Fruit fly (Drosophila melanogaster) whole organism, embryonic: ENCODE data around the gene CG6415.

Experiments used
- Atf-2 ChIP-seq: fragments of 200-800 bp; sonication (Bioruptor generic); optimal IDR thresholded peaks from 2 replicates; lab custom pipeline; 2016; ENCODE audit warnings: missing biosample characterization, missing genetic modification characterization
- Bteb2 ChIP-seq: fragments of 200-800 bp; sonication (Bioruptor generic); optimal IDR thresholded peaks from 2 replicates; lab custom pipeline; 2016; ENCODE audit warnings: missing biosample characterization, missing genetic modification characterization
- CG10147 ChIP-seq: fragments of 200-800 bp; sonication (Bioruptor generic); optimal IDR thresholded peaks from 2 replicates; lab custom pipeline; 2019; ENCODE audit warnings: missing biosample characterization, mild to moderate bottlenecking, missing genetic modification characterization, moderate library complexity
- CG12071 ChIP-seq: fragments of 200-800 bp; sonication (Bioruptor generic); optimal IDR thresholded peaks from 3 replicates; lab custom pipeline; 2018; ENCODE audit warnings: missing biosample characterization, mild to moderate bottlenecking, missing genetic modification characterization
- CG12299 ChIP-seq: fragments of 200-800 bp; sonication (Bioruptor generic); optimal IDR thresholded peaks from 2 replicates; lab custom pipeline; 2018; ENCODE audit warnings: missing biosample characterization, mild to moderate bottlenecking, missing genetic modification characterization
- CG1233 ChIP-seq: fragments of 200-800 bp; sonication (Bioruptor generic); optimal IDR thresholded peaks from 4 replicates; lab custom pipeline; 2018; ENCODE audit warnings: missing biosample characterization, mild to moderate bottlenecking, missing genetic modification characterization
- CG12391 ChIP-seq: fragments of 200-800 bp; sonication (Bioruptor generic); optimal IDR thresholded peaks from 3 replicates; lab custom pipeline; 2018; ENCODE audit warnings: missing biosample characterization, mild to moderate bottlenecking, missing genetic modification characterization, moderate library complexity
- CG12744 ChIP-seq: fragments of 200-800 bp; sonication (Bioruptor generic); optimal IDR thresholded peaks from 2 replicates; lab custom pipeline; 2016; ENCODE audit warnings: missing biosample characterization, missing genetic modification characterization
- CG12769 ChIP-seq: fragments of 200-800 bp; sonication (Bioruptor generic); optimal IDR thresholded peaks from 2 replicates; lab custom pipeline; 2019; ENCODE audit warnings: missing biosample characterization, mild to moderate bottlenecking, missing genetic modification characterization, moderate library complexity
- CG13123 ChIP-seq: fragments of 200-800 bp; sonication (Bioruptor generic); optimal IDR thresholded peaks from 2 replicates; lab custom pipeline; 2016; ENCODE audit warnings: missing biosample characterization, missing genetic modification characterization
- CG14965 ChIP-seq: fragments of 200-800 bp; sonication (Bioruptor generic); optimal IDR thresholded peaks from 2 replicates; lab custom pipeline; 2016; ENCODE audit warnings: missing biosample characterization, missing genetic modification characterization, borderline replicate concordance
- CG15479 ChIP-seq: fragments of 200-800 bp; sonication (Bioruptor generic); optimal IDR thresholded peaks from 3 replicates; lab custom pipeline; 2019; ENCODE audit warnings: missing biosample characterization, mild to moderate bottlenecking, missing genetic modification characterization, moderate library complexity
- CG15696 ChIP-seq: fragments of 200-800 bp; sonication (Bioruptor generic); optimal IDR thresholded peaks from 2 replicates; lab custom pipeline; 2019; ENCODE audit warnings: missing biosample characterization, mild to moderate bottlenecking, missing genetic modification characterization, moderate library complexity
- CG16815 ChIP-seq: fragments of 200-800 bp; sonication (Bioruptor generic); optimal IDR thresholded peaks from 3 replicates; lab custom pipeline; 2017; ENCODE audit warnings: missing biosample characterization, mild to moderate bottlenecking, missing genetic modification characterization
- CG17328 ChIP-seq: fragments of 200-800 bp; sonication (Bioruptor generic); IDR thresholded peaks from 2 replicates; pipeline ENCODE4 v1.3.6; 2022; ENCODE audit warnings: missing biosample characterization, missing genetic modification characterization
- CG17612 ChIP-seq: fragments of 200-800 bp; sonication (Bioruptor generic); IDR thresholded peaks from 2 replicates; pipeline ENCODE4 v1.3.6; 2022; ENCODE audit warnings: missing biosample characterization, missing genetic modification characterization
- CG17802 ChIP-seq: fragments of 200-800 bp; sonication (Bioruptor generic); optimal IDR thresholded peaks from 2 replicates; lab custom pipeline; 2018; ENCODE audit warnings: missing biosample characterization, mild to moderate bottlenecking, missing genetic modification characterization, moderate library complexity
- CG31365 ChIP-seq: fragments of 200-800 bp; sonication (Bioruptor generic); optimal IDR thresholded peaks from 2 replicates; lab custom pipeline; 2018; ENCODE audit warnings: missing biosample characterization, mild to moderate bottlenecking, missing genetic modification characterization
- CG3407 ChIP-seq: fragments of 200-800 bp; sonication (Bioruptor generic); optimal IDR thresholded peaks from 2 replicates; lab custom pipeline; 2018; ENCODE audit warnings: missing biosample characterization, mild to moderate bottlenecking, missing genetic modification characterization
- CG4617 ChIP-seq: fragments of 200-800 bp; sonication (Bioruptor generic); optimal IDR thresholded peaks from 3 replicates; lab custom pipeline; 2016; ENCODE audit warnings: missing biosample characterization, missing genetic modification characterization, borderline replicate concordance
- CG4854 ChIP-seq: fragments of 200-800 bp; sonication (Bioruptor generic); optimal IDR thresholded peaks from 2 replicates; lab custom pipeline; 2016; ENCODE audit warnings: missing biosample characterization, missing genetic modification characterization, inconsistent platforms
- CG6683 ChIP-seq: fragments of 200-800 bp; sonication (Bioruptor generic); optimal IDR thresholded peaks from 2 replicates; lab custom pipeline; 2017; ENCODE audit warnings: missing biosample characterization, mild to moderate bottlenecking, missing genetic modification characterization, missing genetic modification reagents
- CG8281 ChIP-seq: fragments of 200-800 bp; sonication (Bioruptor generic); optimal IDR thresholded peaks from 2 replicates; lab custom pipeline; 2018; ENCODE audit warnings: missing biosample characterization, mild to moderate bottlenecking, missing genetic modification characterization, moderate library complexity
- Camta ChIP-seq: fragments of 200-800 bp; sonication (Bioruptor generic); optimal IDR thresholded peaks from 2 replicates; lab custom pipeline; 2016; ENCODE audit warnings: missing biosample characterization, missing genetic modification characterization
- Dfd ChIP-seq, 2 experiments: fragments of >200 bp; optimal IDR thresholded peaks; 2 replicates each; lab custom pipeline; 2017; ENCODE audit warnings: missing biosample characterization in 2 of 2, missing genetic modification characterization in 2 of 2
- Drgx ChIP-seq: fragments of 200-800 bp; sonication (Bioruptor generic); IDR thresholded peaks from 2 replicates; pipeline ENCODE4 v1.3.6; 2022; ENCODE audit warnings: missing biosample characterization, missing genetic modification characterization
- Gug ChIP-seq: fragments of 200-800 bp; sonication (Bioruptor generic); IDR thresholded peaks from 4 replicates; pipeline ENCODE4 v1.3.6; 2022; ENCODE audit warnings: missing biosample characterization, missing genetic modification characterization
- H15 ChIP-seq: fragments of 200-800 bp; sonication (Bioruptor generic); IDR thresholded peaks from 3 replicates; pipeline ENCODE4 v1.3.6; 2022; ENCODE audit warnings: missing biosample characterization, missing genetic modification characterization
- Hey ChIP-seq: fragments of 200-800 bp; sonication (Bioruptor generic); optimal IDR thresholded peaks from 3 replicates; lab custom pipeline; 2018; ENCODE audit warnings: missing biosample characterization, mild to moderate bottlenecking, missing genetic modification characterization
- Lpt ChIP-seq: fragments of >200 bp; optimal IDR thresholded peaks from 2 replicates; lab custom pipeline; 2018; ENCODE audit warnings: missing biosample characterization, missing genetic modification characterization
- Sin3A ChIP-seq: fragments of >200 bp; optimal IDR thresholded peaks from 2 replicates; lab custom pipeline; 2018
- Sox102F ChIP-seq: fragments of 200-800 bp; sonication (Bioruptor generic); optimal IDR thresholded peaks from 2 replicates; lab custom pipeline; 2018; ENCODE audit warnings: missing biosample characterization, mild to moderate bottlenecking, missing genetic modification characterization, moderate library complexity
- Spps ChIP-seq: fragments of 200-800 bp; sonication (Bioruptor generic); optimal IDR thresholded peaks from 2 replicates; lab custom pipeline; 2018; ENCODE audit warnings: missing biosample characterization, mild to moderate bottlenecking, missing genetic modification characterization
- Stat92E ChIP-seq, 3 experiments: fragments of >200 bp in 2 of 3; fragments of 200-800 bp in 1 of 3; sonication (Bioruptor generic) in 1 of 3; optimal IDR thresholded peaks; 2 replicates each; lab custom pipeline; 2017 to 2019; ENCODE audit warnings: missing biosample characterization in 3 of 3, missing genetic modification characterization in 3 of 3, mild to moderate bottlenecking in 1 of 3, moderate library complexity in 1 of 3
- bbx ChIP-seq: fragments of 200-800 bp; sonication (Bioruptor generic); IDR thresholded peaks from 2 replicates; pipeline ENCODE4 v1.3.6; 2022; ENCODE audit warnings: missing biosample characterization, missing genetic modification characterization; ENCODE audit not compliant: partially characterized antibody
- cas ChIP-seq: fragments of 200-800 bp; sonication (Bioruptor generic); IDR thresholded peaks from 2 replicates; pipeline ENCODE4 v1.3.6; 2022; ENCODE audit warnings: missing biosample characterization, missing genetic modification characterization
- corto ChIP-seq: fragments of 200-800 bp; sonication (Bioruptor generic); optimal IDR thresholded peaks from 2 replicates; lab custom pipeline; 2016; ENCODE audit warnings: missing biosample characterization, mild to moderate bottlenecking, missing genetic modification characterization, moderate library complexity
- disco-r ChIP-seq: fragments of 200-800 bp; sonication (Bioruptor generic); optimal IDR thresholded peaks from 2 replicates; lab custom pipeline; 2016; ENCODE audit warnings: missing biosample characterization, missing genetic modification characterization
- ftz-f1 ChIP-seq: fragments of 200-800 bp; sonication (Bioruptor generic); optimal IDR thresholded peaks from 2 replicates; lab custom pipeline; 2016; ENCODE audit warnings: missing biosample characterization, missing genetic modification characterization
- grau ChIP-seq: fragments of 200-800 bp; optimal IDR thresholded peaks from 3 replicates; lab custom pipeline; 2019; ENCODE audit warnings: missing biosample characterization, mild to moderate bottlenecking, missing genetic modification characterization, moderate library complexity
- gsb-n ChIP-seq: fragments of 200-800 bp; sonication (Bioruptor generic); optimal IDR thresholded peaks from 3 replicates; lab custom pipeline; 2018; ENCODE audit warnings: missing biosample characterization, mild to moderate bottlenecking, missing genetic modification characterization
- ham ChIP-seq: fragments of 200-800 bp; sonication (Bioruptor generic); IDR thresholded peaks from 2 replicates; pipeline ENCODE4 v1.3.6; 2022; ENCODE audit warnings: missing biosample characterization, missing genetic modification characterization
- hbn ChIP-seq: fragments of 200-800 bp; sonication (Bioruptor generic); IDR thresholded peaks from 2 replicates; pipeline ENCODE4 v1.3.6; 2022; ENCODE audit warnings: missing biosample characterization, missing genetic modification characterization; ENCODE audit not compliant: partially characterized antibody
- jing ChIP-seq: fragments of 200-800 bp; sonication (Bioruptor generic); optimal IDR thresholded peaks from 2 replicates; lab custom pipeline; 2018; ENCODE audit warnings: missing biosample characterization, mild to moderate bottlenecking, missing genetic modification characterization
- luna ChIP-seq: fragments of 200-800 bp; sonication (Bioruptor generic); optimal IDR thresholded peaks from 2 replicates; lab custom pipeline; 2016; ENCODE audit warnings: missing biosample characterization, missing genetic modification characterization
- ranshi ChIP-seq: fragments of 200-800 bp; sonication (Bioruptor generic); IDR thresholded peaks from 2 replicates; pipeline ENCODE4 v1.3.6; 2022; ENCODE audit warnings: missing biosample characterization, missing genetic modification characterization
- shn ChIP-seq: fragments of 200-800 bp; sonication (Bioruptor generic); optimal IDR thresholded peaks from 3 replicates; lab custom pipeline; 2016; ENCODE audit warnings: missing biosample characterization, missing genetic modification characterization
- stc ChIP-seq: fragments of 200-800 bp; sonication (Bioruptor generic); IDR thresholded peaks from 2 replicates; pipeline ENCODE4 v1.3.6; 2022; ENCODE audit warnings: missing biosample characterization, missing genetic modification characterization
- tx ChIP-seq: fragments of 200-800 bp; sonication (Bioruptor generic); optimal IDR thresholded peaks from 2 replicates; lab custom pipeline; 2016; ENCODE audit warnings: missing biosample characterization, missing genetic modification characterization
- unc-4 ChIP-seq: fragments of 200-800 bp; sonication (Bioruptor generic); IDR thresholded peaks from 2 replicates; pipeline ENCODE4 v1.3.6; 2022; ENCODE audit warnings: missing biosample characterization, missing genetic modification characterization; ENCODE audit not compliant: partially characterized antibody
- zen2 ChIP-seq: fragments of 200-800 bp; sonication (Bioruptor generic); IDR thresholded peaks from 3 replicates; pipeline ENCODE4 v1.3.6; 2022; ENCODE audit warnings: missing biosample characterization, missing genetic modification characterization; ENCODE audit not compliant: partially characterized antibody

Gene CG6415

dm6 chr2L:10703281-10703680 is at the start of gene CG6415 (continued):
- TF ChIP-seq ranshi (GFP tag; lab: Robert Waterston, UW) (peak; percentile 64), CG16815 (peak; percentile 31), disco-r (GFP tag; lab: Kevin White, UChicago) (no peak), Atf-2 (GFP tag; lab: Kevin White, UChicago) (peak; percentile 61), cas (0 out of 2 replicates have a peak, but pooled peaks have one; percentile 19), bbx (no peak), luna (no peak), CG14965 (peak; percentile 42), CG6683 (no peak), tx (GFP tag; lab: Kevin White, UChicago) (peak; percentile 15), unc-4 (no peak), Camta (GFP tag; lab: Kevin White, UChicago) (peak; percentile 64), CG12071 (peak; percentile 65), Bteb2 (GFP tag; lab: Kevin White, UChicago) (peak; percentile 45), grau (tag; lab: Kevin White, UChicago) (peak; percentile 81), CG12769 (tag; lab: Kevin White, UChicago) (peak; percentile 78), Drgx (GFP tag; lab: Robert Waterston, UW) (peak; percentile 68), CG1233 (GFP tag; lab: Kevin White, UChicago) (peak; percentile 65), gsb-n (tag; lab: Kevin White, UChicago) (peak; percentile 70), Lpt (GFP tag; lab: Kevin White, UChicago) (no peak), corto (GFP tag; lab: Kevin White, UChicago) (no peak), CG8281 (tag; lab: Kevin White, UChicago) (peak; percentile 58), stc (GFP tag; lab: Robert Waterston, UW) (peak; percentile 39; the same call in 1 of the 2 replicates), Sox102F (GFP tag; lab: Kevin White, UChicago) (peak; percentile 70), CG3407 (GFP tag; lab: Kevin White, UChicago) (peak; percentile 62), CG4854 (GFP tag; lab: Kevin White, UChicago) (peak; percentile 20), CG31365 (tag; lab: Kevin White, UChicago) (no peak), CG13123 (GFP tag; lab: Kevin White, UChicago) (peak; percentile 8), CG15696 (peak; percentile 81), CG17802 (tag; lab: Kevin White, UChicago) (peak; percentile 24), jing (peak; percentile 40), CG15479 (GFP tag; lab: Kevin White, UChicago) (peak; percentile 64), Spps (tag; lab: Kevin White, UChicago) (peak; percentile 32), CG10147 (GFP tag; lab: Kevin White, UChicago) (peak; percentile 53), Stat92E (GFP tag; optimal IDR thresholded peaks at IDR 0.05; lab: Kevin White, UChicago) (no peak), CG12391 (peak; percentile 76), CG17612 (peak; percentile 60), Gug (GFP tag; lab: Robert Waterston, UW) (peak; percentile 48; the same call in 2 of the 4 replicates), zen2 (GFP tag; lab: Robert Waterston, UW) (no peak), CG12744 (GFP tag; lab: Kevin White, UChicago) (peak; percentile 12), CG4617 (no peak), ftz-f1 (no peak), ham (GFP tag; lab: Robert Waterston, UW) (no peak), CG12299 (tag; lab: Kevin White, UChicago) (no peak), Hey (tag; lab: Kevin White, UChicago) (no peak), CG17328 (peak; percentile 75), Dfd (GFP tag; optimal IDR thresholded peaks at IDR 0.05; lab: Kevin White, UChicago) (no peak), shn (GFP tag; lab: Kevin White, UChicago) (peak; percentile 18), H15 (GFP tag; lab: Robert Waterston, UW) (peak; percentile 72; the same call in 2 of the 3 replicates), hbn (GFP tag; lab: Robert Waterston, UW) (no peak), Sin3A (lab: Kevin White, UChicago) (no peak)
